Worm (Caenorhabditis elegans) whole organism, L3 larva: ENCODE measurements around the gene phy-4.

Experiments
- R02D3.7 ChIP-seq: fragments of 150-350 bp; optimal IDR thresholded peaks from 2 replicates; lab custom pipeline; 2014; ENCODE audit warnings: missing biosample characterization, missing genetic modification characterization
- aly-2 ChIP-seq: fragments of 150-350 bp; optimal IDR thresholded peaks from 2 replicates; lab custom pipeline; 2014; ENCODE audit warnings: missing biosample characterization, missing genetic modification characterization
- ama-1 ChIP-seq: fragments of 150-350 bp; optimal IDR thresholded peaks from 2 replicates; lab custom pipeline; 2018
- ceh-82 ChIP-seq: fragments of 150-350 bp; optimal IDR thresholded peaks from 2 replicates; lab custom pipeline; 2014; ENCODE audit warnings: missing biosample characterization, missing genetic modification characterization
- fos-1 ChIP-seq: fragments of 150-350 bp; optimal IDR thresholded peaks from 2 replicates; lab custom pipeline; 2014; ENCODE audit warnings: missing biosample characterization, missing genetic modification characterization
- lin-39 ChIP-seq: fragments of 150-350 bp; optimal IDR thresholded peaks from 2 replicates; lab custom pipeline; 2018; ENCODE audit warnings: missing biosample characterization, missing genetic modification reagents, missing genetic modification characterization
- nhr-23 ChIP-seq: fragments of 150-350 bp; optimal IDR thresholded peaks from 2 replicates; lab custom pipeline; 2014; ENCODE audit warnings: missing biosample characterization, missing genetic modification reagents, missing genetic modification characterization
- nhr-77 ChIP-seq: fragments of 150-350 bp; optimal IDR thresholded peaks from 2 replicates; lab custom pipeline; 2014; ENCODE audit warnings: missing biosample characterization, missing genetic modification characterization
- pqm-1 ChIP-seq: fragments of 150-350 bp; optimal IDR thresholded peaks from 2 replicates; lab custom pipeline; 2017; ENCODE audit warnings: missing biosample characterization, missing genetic modification characterization, inconsistent platforms
- ztf-4 ChIP-seq: fragments of 150-350 bp; optimal IDR thresholded peaks from 2 replicates; lab custom pipeline; 2014; ENCODE audit warnings: missing biosample characterization, missing genetic modification characterization

DNA sequence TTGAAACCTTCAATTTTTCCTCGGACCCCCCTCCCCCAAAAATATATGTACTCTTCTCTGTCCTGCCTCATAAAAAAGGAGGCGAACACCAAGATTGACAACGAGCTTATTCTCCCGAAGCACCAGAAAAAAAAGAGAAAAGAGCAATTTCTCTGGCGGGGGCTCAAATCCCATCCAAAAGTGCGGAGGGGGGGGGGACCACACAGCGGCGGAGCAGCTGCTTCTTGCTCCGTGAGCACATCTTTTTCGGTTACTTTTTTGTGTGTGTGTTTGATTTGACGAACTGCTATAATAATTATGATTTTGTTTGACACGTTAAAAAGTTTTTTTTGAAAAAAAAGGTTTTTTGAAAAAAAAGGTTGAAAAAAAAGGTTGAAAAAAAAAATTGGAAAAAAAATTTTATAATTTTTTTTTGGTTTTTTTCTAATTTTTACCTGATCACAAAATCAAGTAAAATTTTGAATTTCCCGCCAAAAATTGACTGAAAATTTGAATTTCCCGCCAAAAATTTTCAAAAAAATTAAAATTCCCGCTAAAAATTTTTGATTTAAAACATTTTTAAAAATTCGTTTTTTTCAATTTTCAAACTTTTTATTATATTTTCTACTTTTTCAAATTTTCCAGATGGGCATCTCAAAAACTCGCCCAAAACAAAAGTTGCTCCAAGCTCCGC, 39.5 kb downstream of the phy-4 start, which contains the start of gene Y43F8B.10:
- TF ChIP-seq ceh-82 (no peak), nhr-77 (no peak), ama-1 (lab: Kevin White, UChicago) (no peak), nhr-23 (tag; lab: Kevin White, UChicago) (no peak), fos-1 (tag; lab: Kevin White, UChicago) (no peak), lin-39 (tag; lab: Kevin White, UChicago) (no peak), pqm-1 (tag; lab: Kevin White, UChicago) (no peak), ztf-4 (tag; lab: Kevin White, UChicago) (no peak), aly-2 (tag; lab: Kevin White, UChicago) (no peak), R02D3.7 (tag; lab: Kevin White, UChicago) (no peak)
